Worm (Caenorhabditis elegans) whole organism, early embryonic: Measurements from ENCODE around the gene K02A2.1.
A peak's percentile ranks its signal among the peaks of the same experiment; 100 is the strongest.
"Not testable (repeated sequence)": the region's sequence is repeated elsewhere in the genome, so short reads cannot be mapped to it uniquely, and the experiment has no call there.

Source experiments
- B0310.2 ChIP-seq: sonication (generic microtip); optimal IDR thresholded peaks from 2 replicates; lab custom pipeline; 2016; ENCODE audit warnings: mild to moderate bottlenecking, missing genetic modification characterization, missing compliant biosample characterization
- F13C5.2 ChIP-seq: sonication (generic microtip); optimal IDR thresholded peaks from 2 replicates; lab custom pipeline; 2017; ENCODE audit warnings: mild to moderate bottlenecking, missing genetic modification characterization, inconsistent platforms, missing compliant biosample characterization
- aly-1 ChIP-seq: sonication (generic microtip); optimal IDR thresholded peaks from 2 replicates; lab custom pipeline; 2016; ENCODE audit warnings: missing genetic modification characterization, missing compliant biosample characterization
- ama-1 ChIP-seq: fragments of 150-350 bp; optimal IDR thresholded peaks from 2 replicates; lab custom pipeline; 2014
- ceh-13 ChIP-seq: fragments of 200-800 bp; sonication (Bioruptor generic); optimal IDR thresholded peaks from 2 replicates; lab custom pipeline; 2018; ENCODE audit warnings: mild to moderate bottlenecking, missing genetic modification characterization, missing compliant biosample characterization
- ceh-36 ChIP-seq: sonication (generic microtip); optimal IDR thresholded peaks from 2 replicates; lab custom pipeline; 2016; ENCODE audit warnings: missing genetic modification characterization, inconsistent platforms, missing compliant biosample characterization
- ets-7 ChIP-seq: sonication (generic microtip); optimal IDR thresholded peaks from 2 replicates; lab custom pipeline; 2016; ENCODE audit warnings: missing genotype, missing genetic modification characterization, missing compliant biosample characterization
- flt-1 ChIP-seq: fragments of 200-800 bp; sonication (Bioruptor generic); IDR thresholded peaks from 2 replicates; pipeline ENCODE4 v1.3.6; 2022; ENCODE audit warnings: missing genetic modification characterization, missing compliant biosample characterization
- hmbx-1 ChIP-seq: sonication (generic microtip); optimal IDR thresholded peaks from 2 replicates; lab custom pipeline; 2016; ENCODE audit warnings: mild to moderate bottlenecking, missing genetic modification characterization, missing compliant biosample characterization
- hmg-4 ChIP-seq: fragments of 200-800 bp; sonication (Bioruptor generic); optimal IDR thresholded peaks from 2 replicates; lab custom pipeline; 2018; ENCODE audit warnings: mild to moderate bottlenecking, missing genetic modification characterization, missing compliant biosample characterization
- hnd-1 ChIP-seq: sonication (generic microtip); optimal IDR thresholded peaks from 2 replicates; lab custom pipeline; 2016; ENCODE audit warnings: missing genetic modification characterization, missing compliant biosample characterization
- pes-1 ChIP-seq: fragments of 200-800 bp; sonication (Bioruptor generic); IDR thresholded peaks from 2 replicates; pipeline ENCODE4 v1.3.6; 2022; ENCODE audit warnings: missing genetic modification reagents, missing genetic modification characterization, missing compliant biosample characterization
- scrt-1 ChIP-seq: fragments of 200-800 bp; sonication (Bioruptor generic); IDR thresholded peaks from 2 replicates; pipeline ENCODE4 v1.3.6; 2022; ENCODE audit warnings: missing genetic modification characterization, missing compliant biosample characterization
- sea-1 ChIP-seq: fragments of 200-800 bp; sonication (Bioruptor generic); conservative IDR thresholded peaks from 2 replicates; pipeline ENCODE4 v1.3.6; 2022; ENCODE audit warnings: missing genetic modification characterization, missing compliant biosample characterization
- tbx-11 ChIP-seq: fragments of 200-800 bp; sonication (Bioruptor generic); IDR thresholded peaks from 2 replicates; pipeline ENCODE4 v1.3.6; 2022; ENCODE audit warnings: missing genetic modification characterization, missing compliant biosample characterization
- tbx-37 ChIP-seq: fragments of 200-800 bp; sonication (Bioruptor generic); conservative IDR thresholded peaks from 2 replicates; pipeline ENCODE4 v1.3.6; 2022; ENCODE audit warnings: missing genetic modification reagents, missing genetic modification characterization, missing compliant biosample characterization
- tra-4 ChIP-seq: sonication (generic microtip); optimal IDR thresholded peaks from 2 replicates; lab custom pipeline; 2017; ENCODE audit warnings: missing genetic modification characterization, missing compliant biosample characterization

Gene K02A2.1

ce11 chrII:7434958-7435357 is at the start of gene K02A2.1:
TSS of gene K02A2.1 (plus strand) at chrII:7435258.
- TF ChIP-seq ama-1 (lab: Kevin White, UChicago); ceh-13 (GFP tag; lab: Kevin White, UChicago); ceh-36 (tag; lab: Kevin White, UChicago): not testable (repeated sequence)

ce11 chrII:7385442-7385841 is 49.6 kb upstream of the K02A2.1 start, which contains the start of gene sre-3:
TSS of gene sre-3 (plus strand) at chrII:7385742.
- no peak for TF ChIP-seq B0310.2 (tag; lab: Kevin White, UChicago)
- no peak for TF ChIP-seq hmg-4 (GFP tag; lab: Kevin White, UChicago)
- no peak for TF ChIP-seq flt-1
- no peak for TF ChIP-seq tra-4 (tag; lab: Kevin White, UChicago)
- no peak for TF ChIP-seq hnd-1
- no peak for TF ChIP-seq tbx-11 (GFP tag; lab: Robert Waterston, UW)
- TF ChIP-seq F13C5.2 (tag; lab: Kevin White, UChicago) = no peak
- no peak for TF ChIP-seq ceh-36 (tag; lab: Kevin White, UChicago)
- no peak for TF ChIP-seq ets-7
- no peak for TF ChIP-seq hmbx-1
- TF ChIP-seq pes-1 (GFP tag; lab: Robert Waterston, UW) = no peak
- no peak for TF ChIP-seq ceh-13 (GFP tag; lab: Kevin White, UChicago)

ce11 chrII:7390335-7390734 is 44.7 kb upstream of the K02A2.1 start:
- TF ChIP-seq ceh-13 (GFP tag; lab: Kevin White, UChicago) (no peak), hmbx-1 (no peak), hmg-4 (GFP tag; lab: Kevin White, UChicago) (no peak), ets-7 (no peak)

ce11 chrII:7392052-7392694 is 42.9 kb upstream of the K02A2.1 start:
- TF ChIP-seq pes-1 (GFP tag; lab: Robert Waterston, UW) (no peak), F13C5.2 (tag; lab: Kevin White, UChicago) (peak; percentile 50)

ce11 chrII:7393393-7393792 is 41.7 kb upstream of the K02A2.1 start:
- TF ChIP-seq tra-4 (tag; lab: Kevin White, UChicago) = no peak
- TF ChIP-seq ceh-13 (GFP tag; lab: Kevin White, UChicago) = no peak
- TF ChIP-seq sea-1 (GFP tag; lab: Robert Waterston, UW) = no peak
- TF ChIP-seq pes-1 (GFP tag; lab: Robert Waterston, UW) = no peak
- no peak for TF ChIP-seq hnd-1
- TF ChIP-seq tbx-11 (GFP tag; lab: Robert Waterston, UW) = no peak
- no peak for TF ChIP-seq ama-1 (lab: Kevin White, UChicago)
- TF ChIP-seq F13C5.2 (tag; lab: Kevin White, UChicago) = no peak
- TF ChIP-seq ceh-36 (tag; lab: Kevin White, UChicago) = no peak
- no peak for TF ChIP-seq tbx-37 (GFP tag; lab: Robert Waterston, UW)
- TF ChIP-seq hmg-4 (GFP tag; lab: Kevin White, UChicago) = no peak
- no peak for TF ChIP-seq flt-1
- TF ChIP-seq aly-1 = no peak
- TF ChIP-seq B0310.2 (tag; lab: Kevin White, UChicago) = no peak

- TF ChIP-seq hnd-1 = no peak
- TF ChIP-seq F13C5.2 (tag; lab: Kevin White, UChicago) = no peak
Observed at ce11 chrII:7393922-7394689, 41.0 kb upstream of the K02A2.1 start.

- TF ChIP-seq tbx-37 (GFP tag; lab: Robert Waterston, UW) = no peak
Observed at ce11 chrII:7394690-7395054, 40.4 kb upstream of the K02A2.1 start, which contains the start of gene bath-44. TSS of gene bath-44 (plus strand) at chrII:7394955.

- no peak for TF ChIP-seq hmbx-1
- TF ChIP-seq tra-4 (tag; lab: Kevin White, UChicago) = no peak
- no peak for TF ChIP-seq ceh-36 (tag; lab: Kevin White, UChicago)
- no peak for TF ChIP-seq flt-1
- TF ChIP-seq ets-7 = no peak
- TF ChIP-seq F13C5.2 (tag; lab: Kevin White, UChicago) = no peak
Observed at ce11 chrII:7396081-7396480, 39.0 kb upstream of the K02A2.1 start.

ce11 chrII:7397273-7397840 is 37.7 kb upstream of the K02A2.1 start:
- TF ChIP-seq scrt-1 (GFP tag; lab: Robert Waterston, UW) (no peak), aly-1 (no peak), ceh-13 (GFP tag; lab: Kevin White, UChicago) (no peak), hnd-1 (no peak), F13C5.2 (tag; lab: Kevin White, UChicago) (no peak), hmg-4 (GFP tag; lab: Kevin White, UChicago) (no peak), ama-1 (lab: Kevin White, UChicago) (no peak), ets-7 (no peak), tbx-11 (GFP tag; lab: Robert Waterston, UW) (no peak)
